Fruit fly (Drosophila melanogaster) whole organism, prepupa: ENCODE measurements around the gene CG42540.

Experiments
- Blimp-1 ChIP-seq: fragments of 200-800 bp; sonication (Bioruptor generic); optimal IDR thresholded peaks from 3 replicates; lab custom pipeline; 2017; ENCODE audit warnings: missing biosample characterization, missing genetic modification characterization, mild to moderate bottlenecking, moderate library complexity, missing genetic modification reagents
- CG11902 ChIP-seq: fragments of 200-800 bp; sonication (Bioruptor generic); optimal IDR thresholded peaks from 3 replicates; lab custom pipeline; 2016; ENCODE audit warnings: missing biosample characterization, missing genetic modification characterization
- CG1621 ChIP-seq: fragments of 200-800 bp; sonication (Bioruptor generic); optimal IDR thresholded peaks from 3 replicates; lab custom pipeline; 2018; ENCODE audit warnings: missing biosample characterization, mild to moderate bottlenecking, missing genetic modification characterization
- CG16779 ChIP-seq: fragments of 200-800 bp; sonication (Bioruptor generic); optimal IDR thresholded peaks from 3 replicates; lab custom pipeline; 2017; ENCODE audit warnings: missing biosample characterization, mild to moderate bottlenecking, missing genetic modification characterization
- CG3032 ChIP-seq: fragments of 200-800 bp; optimal IDR thresholded peaks from 2 replicates; lab custom pipeline; 2019; ENCODE audit warnings: missing biosample characterization, mild to moderate bottlenecking, missing genetic modification characterization, moderate library complexity
- CG31627 ChIP-seq: fragments of 200-800 bp; sonication (Bioruptor generic); optimal IDR thresholded peaks from 3 replicates; lab custom pipeline; 2016; ENCODE audit warnings: missing biosample characterization, missing genetic modification characterization
- CG32006 ChIP-seq: fragments of 200-800 bp; sonication (Bioruptor generic); optimal IDR thresholded peaks from 3 replicates; lab custom pipeline; 2017; ENCODE audit warnings: missing biosample characterization, mild to moderate bottlenecking, missing genetic modification characterization
- CG34406 ChIP-seq: fragments of 200-800 bp; sonication (Bioruptor generic); optimal IDR thresholded peaks from 3 replicates; lab custom pipeline; 2016; ENCODE audit warnings: missing biosample characterization, missing genetic modification characterization
- CG3919 ChIP-seq: fragments of 200-800 bp; sonication (Bioruptor generic); optimal IDR thresholded peaks from 3 replicates; lab custom pipeline; 2016; ENCODE audit warnings: missing biosample characterization, missing genetic modification characterization
- CG6276 ChIP-seq: fragments of 200-800 bp; sonication (Bioruptor generic); optimal IDR thresholded peaks from 2 replicates; lab custom pipeline; 2017; ENCODE audit warnings: missing biosample characterization, mild to moderate bottlenecking, missing genetic modification characterization
- CG6792 ChIP-seq: fragments of 200-800 bp; sonication (Bioruptor generic); optimal IDR thresholded peaks from 3 replicates; lab custom pipeline; 2016; ENCODE audit warnings: missing biosample characterization, missing genetic modification characterization
- CG6808 ChIP-seq: fragments of 200-800 bp; sonication (Bioruptor generic); optimal IDR thresholded peaks from 3 replicates; lab custom pipeline; 2017; ENCODE audit warnings: missing biosample characterization, missing genetic modification characterization, mild to moderate bottlenecking, moderate library complexity, missing genetic modification reagents
- CG6854 ChIP-seq: fragments of 200-800 bp; sonication (Bioruptor generic); optimal IDR thresholded peaks from 2 replicates; lab custom pipeline; 2017; ENCODE audit warnings: missing biosample characterization, mild to moderate bottlenecking, missing genetic modification characterization
- CG7368 ChIP-seq: fragments of 200-800 bp; sonication (Bioruptor generic); optimal IDR thresholded peaks from 3 replicates; lab custom pipeline; 2016; ENCODE audit warnings: missing biosample characterization, missing genetic modification characterization
- CG8119 ChIP-seq: fragments of 200-800 bp; sonication (Bioruptor generic); IDR thresholded peaks from 3 replicates; pipeline ENCODE4 v1.3.6; 2022; ENCODE audit warnings: missing biosample characterization, missing genetic modification characterization
- CG8319 ChIP-seq: fragments of 200-800 bp; sonication (Bioruptor generic); optimal IDR thresholded peaks from 3 replicates; lab custom pipeline; 2016; ENCODE audit warnings: missing biosample characterization, missing genetic modification characterization
- CG8632 ChIP-seq: fragments of 200-800 bp; sonication (Bioruptor generic); optimal IDR thresholded peaks from 3 replicates; lab custom pipeline; 2016; ENCODE audit warnings: missing biosample characterization, missing genetic modification characterization
- CG9139 ChIP-seq: fragments of 200-800 bp; sonication (Bioruptor generic); optimal IDR thresholded peaks from 3 replicates; lab custom pipeline; 2017; ENCODE audit warnings: missing biosample characterization, mild to moderate bottlenecking, missing genetic modification characterization
- Eip78C ChIP-seq: fragments of 200-800 bp; sonication (Bioruptor generic); peaks from one replicate; lab custom pipeline; 2016; ENCODE audit warnings: missing biosample characterization, missing genetic modification characterization
- Hr38 ChIP-seq: sonication (Bioruptor generic); optimal IDR thresholded peaks from 2 replicates; lab custom pipeline; 2016; ENCODE audit warnings: missing biosample characterization, missing genetic modification characterization
- Hr39 ChIP-seq: fragments of 200-800 bp; sonication (Bioruptor generic); optimal IDR thresholded peaks from 2 replicates; lab custom pipeline; 2016; ENCODE audit warnings: missing biosample characterization, missing genetic modification characterization
- Hr4 ChIP-seq: fragments of 200-800 bp; sonication (Bioruptor generic); optimal IDR thresholded peaks from 3 replicates; lab custom pipeline; 2016; ENCODE audit warnings: missing biosample characterization, missing genetic modification characterization
- Lpt ChIP-seq: fragments of 200-800 bp; sonication (Bioruptor generic); optimal IDR thresholded peaks from 3 replicates; lab custom pipeline; 2016; ENCODE audit warnings: missing biosample characterization, missing genetic modification characterization
- Met ChIP-seq: fragments of 200-800 bp; sonication (Bioruptor generic); optimal IDR thresholded peaks from 3 replicates; lab custom pipeline; 2016; ENCODE audit warnings: missing biosample characterization, missing genetic modification characterization
- OdsH ChIP-seq: fragments of 200-800 bp; sonication (Bioruptor generic); optimal IDR thresholded peaks from 3 replicates; lab custom pipeline; 2016; ENCODE audit warnings: missing biosample characterization, missing genetic modification characterization
- Smox ChIP-seq: fragments of 200-800 bp; sonication (Bioruptor generic); optimal IDR thresholded peaks from 3 replicates; lab custom pipeline; 2016; ENCODE audit warnings: missing biosample characterization, missing genetic modification characterization
- Sox102F ChIP-seq: fragments of 200-800 bp; sonication (Bioruptor generic); optimal IDR thresholded peaks from 2 replicates; lab custom pipeline; 2016; ENCODE audit warnings: missing biosample characterization, mild to moderate bottlenecking, missing genetic modification characterization
- achi ChIP-seq: fragments of 200-800 bp; sonication (Bioruptor generic); optimal IDR thresholded peaks from 3 replicates; lab custom pipeline; 2016; ENCODE audit warnings: missing biosample characterization, missing genetic modification characterization
- acj6 ChIP-seq: fragments of 200-800 bp; sonication (Bioruptor generic); optimal IDR thresholded peaks from 3 replicates; lab custom pipeline; 2016; ENCODE audit warnings: missing biosample characterization, missing genetic modification characterization
- dac ChIP-seq: fragments of 200-800 bp; sonication (Bioruptor generic); optimal IDR thresholded peaks from 2 replicates; lab custom pipeline; 2017; ENCODE audit warnings: missing biosample characterization, mild to moderate bottlenecking, missing genetic modification characterization
- dsx ChIP-seq: fragments of 200-800 bp; optimal IDR thresholded peaks from 3 replicates; lab custom pipeline; 2019; ENCODE audit warnings: missing biosample characterization, mild to moderate bottlenecking, missing genetic modification characterization, moderate library complexity; ENCODE audit not compliant: poor library complexity, severe bottlenecking
- eg ChIP-seq: fragments of 200-800 bp; sonication (Bioruptor generic); IDR thresholded peaks from 3 replicates; pipeline ENCODE4 v1.3.6; 2022; ENCODE audit warnings: missing biosample characterization, missing genetic modification characterization
- esn ChIP-seq: fragments of 200-800 bp; sonication (Bioruptor generic); optimal IDR thresholded peaks from 2 replicates; lab custom pipeline; 2016; ENCODE audit warnings: missing biosample characterization, mild to moderate bottlenecking, missing genetic modification characterization, moderate library complexity
- fd59A ChIP-seq: fragments of 200-800 bp; sonication (Bioruptor generic); optimal IDR thresholded peaks from 2 replicates; lab custom pipeline; 2017; ENCODE audit warnings: missing biosample characterization, mild to moderate bottlenecking, missing genetic modification characterization, missing genetic modification reagents
- fkh ChIP-seq: fragments of 200-800 bp; sonication (Bioruptor generic); optimal IDR thresholded peaks from 3 replicates; lab custom pipeline; 2017; ENCODE audit warnings: missing biosample characterization, mild to moderate bottlenecking, missing genetic modification characterization, moderate library complexity
- lz ChIP-seq: fragments of 200-800 bp; sonication (Bioruptor generic); optimal IDR thresholded peaks from 3 replicates; lab custom pipeline; 2016; ENCODE audit warnings: missing biosample characterization, missing genetic modification characterization
- net ChIP-seq: fragments of 200-800 bp; sonication (Bioruptor generic); optimal IDR thresholded peaks from 3 replicates; lab custom pipeline; 2016; ENCODE audit warnings: missing biosample characterization, missing genetic modification characterization
- spab ChIP-seq: fragments of 200-800 bp; sonication (Bioruptor generic); optimal IDR thresholded peaks from 2 replicates; lab custom pipeline; 2017; ENCODE audit warnings: missing biosample characterization, mild to moderate bottlenecking, missing genetic modification characterization, missing genetic modification reagents
- ss ChIP-seq, 2 experiments: fragments of 200-800 bp; sonication (Bioruptor generic); optimal IDR thresholded peaks; 2 replicates in 1 of 2; 3 replicates in 1 of 2; lab custom pipeline; 2017 to 2018; ENCODE audit warnings: mild to moderate bottlenecking in 2 of 2, missing biosample characterization in 2 of 2, missing genetic modification characterization in 2 of 2, moderate library complexity in 1 of 2
- svp ChIP-seq: fragments of 200-800 bp; sonication (Bioruptor generic); peaks from one replicate; lab custom pipeline; 2016; ENCODE audit warnings: missing biosample characterization, missing genetic modification characterization
- topi ChIP-seq: fragments of 200-800 bp; sonication (Bioruptor generic); optimal IDR thresholded peaks from 3 replicates; lab custom pipeline; 2016; ENCODE audit warnings: missing biosample characterization, missing genetic modification characterization
- vri ChIP-seq: fragments of 200-800 bp; sonication (Bioruptor generic); optimal IDR thresholded peaks from 3 replicates; lab custom pipeline; 2016; ENCODE audit warnings: missing biosample characterization, mild to moderate bottlenecking, missing genetic modification characterization

The CG42540 gene

DNA sequence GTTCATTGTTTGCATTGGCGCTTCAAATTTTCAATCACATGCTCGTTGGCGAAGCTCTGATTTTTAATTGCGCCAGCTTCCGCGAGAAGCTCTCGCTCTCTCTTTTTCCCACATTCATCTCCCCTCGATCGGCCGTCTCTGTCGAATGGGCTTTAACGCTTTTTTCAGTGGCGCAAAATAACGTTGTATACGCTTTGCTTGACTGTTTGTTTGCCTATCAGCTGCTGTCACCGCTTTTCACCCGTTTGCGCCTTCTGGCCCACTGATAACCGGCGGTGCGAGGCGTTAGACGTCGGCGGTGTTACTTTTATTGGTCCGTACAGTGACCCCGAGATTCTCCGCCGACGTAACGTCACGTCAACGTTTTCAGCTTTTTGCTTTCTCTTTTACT, 12.1 kb upstream of the CG42540 start (continued):
- peak; percentile 96 for TF ChIP-seq vri (GFP tag; lab: Kevin White, UChicago)
- TF ChIP-seq Blimp-1, result peak; percentile 35
- no peak for TF ChIP-seq CG6792 (GFP tag; lab: Kevin White, UChicago)
- no peak for TF ChIP-seq fd59A (GFP tag; lab: Kevin White, UChicago)
- TF ChIP-seq Met, result no peak
- no peak for TF ChIP-seq CG32006 (GFP tag; lab: Kevin White, UChicago)
- TF ChIP-seq dsx (GFP tag; lab: Kevin White, UChicago), result no peak
- no peak for TF ChIP-seq net (GFP tag; lab: Kevin White, UChicago)
- no peak for TF ChIP-seq OdsH (GFP tag; lab: Kevin White, UChicago)
- peak in 1 of 2 experiments; percentile 7 for TF ChIP-seq ss (GFP tag; optimal IDR thresholded peaks at IDR 0.05; lab: Kevin White, UChicago)
- no peak for TF ChIP-seq dac (GFP tag; lab: Kevin White, UChicago)
- no peak for TF ChIP-seq lz
- TF ChIP-seq Hr4 (GFP tag; lab: Kevin White, UChicago), result no peak
- TF ChIP-seq CG31627 (GFP tag; lab: Kevin White, UChicago), result no peak
- no peak for TF ChIP-seq CG6808
- no peak for TF ChIP-seq CG8632 (GFP tag; lab: Kevin White, UChicago)
- no peak for TF ChIP-seq eg (GFP tag; lab: Robert Waterston, UW)

dm6 chr3L:4544633-4545032, 11.3 kb upstream of the CG42540 start:
- TF ChIP-seq fd59A (GFP tag; lab: Kevin White, UChicago) (no peak), CG1621 (no peak), CG11902 (GFP tag; lab: Kevin White, UChicago) (no peak), Lpt (no peak), CG6276 (GFP tag; lab: Kevin White, UChicago) (no peak), Blimp-1 (no peak), CG9139 (no peak), achi (GFP tag; lab: Kevin White, UChicago) (no peak), OdsH (GFP tag; lab: Kevin White, UChicago) (no peak), CG8319 (GFP tag; lab: Kevin White, UChicago) (no peak)

- TF ChIP-seq ss (GFP tag; optimal IDR thresholded peaks at IDR 0.05; lab: Kevin White, UChicago), result peak; percentile 62 to 81
- TF ChIP-seq acj6 (GFP tag; lab: Kevin White, UChicago), result no peak
- no peak for TF ChIP-seq fd59A (GFP tag; lab: Kevin White, UChicago)
- TF ChIP-seq CG9139, result peak; percentile 27
- peak; percentile 30 for TF ChIP-seq CG6854 (GFP tag; lab: Kevin White, UChicago)
Observed at dm6 chr3L:4545138-4545537, 10.7 kb upstream of the CG42540 start.

DNA sequence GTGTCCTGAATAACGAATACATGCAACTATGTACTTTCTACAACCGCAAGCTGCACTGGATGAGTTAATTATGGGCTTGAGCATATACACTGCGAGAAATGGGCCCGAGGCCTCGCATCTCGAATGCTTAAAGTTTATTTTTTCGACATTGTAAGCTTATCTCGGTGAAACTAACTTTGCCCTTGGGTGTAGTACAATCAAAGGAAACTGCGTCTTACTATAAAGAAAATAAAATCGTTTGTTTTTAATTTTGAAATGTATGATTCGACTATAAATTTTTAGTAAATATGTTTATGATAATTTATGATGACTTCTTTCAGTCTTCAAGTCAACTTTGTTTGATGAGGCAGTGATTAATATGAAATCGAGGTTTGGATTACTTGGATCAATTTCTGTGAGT, 10.2 kb upstream of the CG42540 start:
- peak; percentile 39 for TF ChIP-seq Lpt
- peak; percentile 59; the same call in 2 of the 3 replicates for TF ChIP-seq CG8119 (GFP tag; lab: Robert Waterston, UW)
- peak; percentile 54 for TF ChIP-seq CG31627 (GFP tag; lab: Kevin White, UChicago)
- TF ChIP-seq Eip78C, result peak; percentile 95
- TF ChIP-seq Sox102F (GFP tag; lab: Kevin White, UChicago), result peak; percentile 56
- peak; percentile 62 for TF ChIP-seq Met
- TF ChIP-seq CG8319 (GFP tag; lab: Kevin White, UChicago), result peak; percentile 43
- TF ChIP-seq CG1621, result no peak
- peak; percentile 55 for TF ChIP-seq CG3032 (tag; lab: Kevin White, UChicago)
- TF ChIP-seq dsx (GFP tag; lab: Kevin White, UChicago), result peak; percentile 72
- no peak for TF ChIP-seq CG16779 (tag; lab: Kevin White, UChicago)
- no peak; the same call in 1 of the 3 replicates for TF ChIP-seq eg (GFP tag; lab: Robert Waterston, UW)
- TF ChIP-seq Hr4 (GFP tag; lab: Kevin White, UChicago), result peak; percentile 76
- TF ChIP-seq CG8632 (GFP tag; lab: Kevin White, UChicago), result peak; percentile 57
- TF ChIP-seq Hr38 (GFP tag; lab: Kevin White, UChicago), result no peak
- TF ChIP-seq CG11902 (GFP tag; lab: Kevin White, UChicago), result peak; percentile 16
- peak; percentile 59 for TF ChIP-seq esn (GFP tag; lab: Kevin White, UChicago)
- peak; percentile 73 for TF ChIP-seq CG3919 (GFP tag; lab: Kevin White, UChicago)
- peak; percentile 46 for TF ChIP-seq dac (GFP tag; lab: Kevin White, UChicago)
- TF ChIP-seq CG7368 (GFP tag; lab: Kevin White, UChicago), result peak; percentile 22
- TF ChIP-seq achi (GFP tag; lab: Kevin White, UChicago), result peak; percentile 61
- TF ChIP-seq OdsH (GFP tag; lab: Kevin White, UChicago), result peak; percentile 69
- peak; percentile 46 for TF ChIP-seq Hr39
- peak; percentile 65 for TF ChIP-seq CG6792 (GFP tag; lab: Kevin White, UChicago)
- peak; percentile 45 for TF ChIP-seq Smox
- no peak for TF ChIP-seq CG9139
- TF ChIP-seq CG6854 (GFP tag; lab: Kevin White, UChicago), result no peak
- TF ChIP-seq topi (GFP tag; lab: Kevin White, UChicago), result peak; percentile 63
- TF ChIP-seq CG34406 (GFP tag; lab: Kevin White, UChicago), result peak; percentile 51
- peak; percentile 76 for TF ChIP-seq svp (GFP tag; lab: Kevin White, UChicago)
- TF ChIP-seq lz, result peak; percentile 56
- peak; percentile 40 for TF ChIP-seq spab (GFP tag; lab: Kevin White, UChicago)
- no peak for TF ChIP-seq fkh (GFP tag; lab: Kevin White, UChicago)
